Worm (Caenorhabditis elegans) whole organism, L4/young adult: ENCODE results near the gene mans-2.

Experiments used
- W03F9.2 ChIP-seq: fragments of 150-350 bp; optimal IDR thresholded peaks from 2 replicates; lab custom pipeline; 2014; ENCODE audit warnings: missing biosample characterization, missing genetic modification characterization
- dao-5 ChIP-seq: sonication (generic microtip); optimal IDR thresholded peaks from 2 replicates; lab custom pipeline; 2016; ENCODE audit warnings: missing genotype, missing genetic modification characterization, moderate library complexity, missing compliant biosample characterization
- him-1 ChIP-seq: sonication (generic microtip); optimal IDR thresholded peaks from 2 replicates; lab custom pipeline; 2016; ENCODE audit warnings: missing genotype, missing genetic modification reagents, missing genetic modification characterization, missing compliant biosample characterization

ce11 chrV:11989861-11990260 lies 4.6 kb upstream of the mans-2 start:
- TF ChIP-seq dao-5, result no peak
- no peak for TF ChIP-seq him-1 (tag; lab: Kevin White, UChicago)
- TF ChIP-seq W03F9.2 (tag; lab: Kevin White, UChicago), result no peak
